Worm (Caenorhabditis elegans): Measurements from ENCODE around the gene snn-1.

snn-1 gene

DNA sequence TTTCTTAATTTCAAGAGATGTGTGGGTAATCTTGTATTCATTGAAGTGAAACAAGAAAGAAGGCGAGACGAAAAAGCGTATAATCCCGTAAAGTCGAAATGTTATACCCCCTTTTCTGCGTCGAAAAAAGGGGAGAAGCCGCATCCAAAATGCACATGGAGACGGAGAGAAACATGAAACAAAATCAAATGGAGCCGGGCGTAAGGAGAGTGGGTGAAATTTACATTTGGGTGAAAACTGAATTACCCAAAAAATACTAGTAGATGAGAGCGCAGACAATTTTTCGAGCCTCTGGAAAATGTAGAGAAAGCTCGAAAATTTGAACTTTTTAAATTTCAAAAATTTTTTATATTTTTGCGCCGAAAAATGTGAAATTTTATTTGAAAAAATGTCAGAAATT lies 1.3 kb upstream of the snn-1 start:
- no peak for TF ChIP-seq zip-2 (tag; optimal IDR thresholded peaks at IDR 0.05)
- TF ChIP-seq dmd-6 (GFP tag; IDR thresholded peaks at IDR 0.05) = no peak
- TF ChIP-seq mes-2 (tag; optimal IDR thresholded peaks at IDR 0.05; ENCODE audit: poor library complexity, severe bottlenecking) = peak; percentile 34
- peak in 1 of 2 experiments; percentile 9 for TF ChIP-seq lsy-2 (tag; optimal IDR thresholded peaks at IDR 0.05)
- TF ChIP-seq mxl-3 (GFP tag; optimal IDR thresholded peaks at IDR 0.05) = no peak

DNA sequence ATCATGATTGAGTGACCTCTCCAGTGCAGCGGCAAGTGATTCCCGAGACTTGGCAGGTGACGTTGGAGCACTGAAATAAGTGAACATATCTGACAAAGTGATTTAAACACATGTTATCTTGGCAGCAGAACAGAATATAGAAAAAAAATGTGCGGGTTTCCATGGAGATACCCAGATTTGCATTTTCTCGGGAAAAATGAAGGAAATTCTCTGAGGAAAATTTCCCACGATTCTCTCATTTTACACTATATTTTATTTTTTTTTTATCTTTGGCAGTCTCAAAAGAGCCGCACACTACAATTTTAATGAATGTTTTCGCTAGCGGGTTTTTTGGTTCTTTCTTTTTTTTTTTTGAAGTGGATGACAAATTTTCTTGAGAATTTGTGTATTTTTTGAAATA lies 1.0 kb downstream of the snn-1 start:
- TF ChIP-seq dve-1 (tag; optimal IDR thresholded peaks at IDR 0.05; ENCODE audit: insufficient read depth) (no peak), fkh-10 (GFP tag; optimal IDR thresholded peaks at IDR 0.05) (no peak), hif-1 (tag; optimal IDR thresholded peaks at IDR 0.05) (no peak), jun-1 (tag; optimal IDR thresholded peaks at IDR 0.05) (no peak), Y75B8A.6 (GFP tag; IDR thresholded peaks at IDR 0.05) (no peak), sdz-12 (GFP tag; optimal IDR thresholded peaks at IDR 0.05) (no peak), set-16 (GFP tag; IDR thresholded peaks at IDR 0.05) (no peak), fos-1 (tag; optimal IDR thresholded peaks at IDR 0.05) (no peak), aly-2 (tag; optimal IDR thresholded peaks at IDR 0.05) (no peak), nhr-28 (tag; optimal IDR thresholded peaks at IDR 0.05) (no peak), dmd-8 (GFP tag; IDR thresholded peaks at IDR 0.05) (no peak), attf-4 (tag; optimal IDR thresholded peaks at IDR 0.05) (no peak), unc-130 (GFP tag; optimal IDR thresholded peaks at IDR 0.05) (no peak), F44E2.7 (GFP tag; IDR thresholded peaks at IDR 0.05) (no peak), lir-3 (tag; optimal IDR thresholded peaks at IDR 0.05) (no peak), ztf-11 (tag; optimal IDR thresholded peaks at IDR 0.05) (no peak), egl-27 (tag; optimal IDR thresholded peaks at IDR 0.05) (no peak)

DNA sequence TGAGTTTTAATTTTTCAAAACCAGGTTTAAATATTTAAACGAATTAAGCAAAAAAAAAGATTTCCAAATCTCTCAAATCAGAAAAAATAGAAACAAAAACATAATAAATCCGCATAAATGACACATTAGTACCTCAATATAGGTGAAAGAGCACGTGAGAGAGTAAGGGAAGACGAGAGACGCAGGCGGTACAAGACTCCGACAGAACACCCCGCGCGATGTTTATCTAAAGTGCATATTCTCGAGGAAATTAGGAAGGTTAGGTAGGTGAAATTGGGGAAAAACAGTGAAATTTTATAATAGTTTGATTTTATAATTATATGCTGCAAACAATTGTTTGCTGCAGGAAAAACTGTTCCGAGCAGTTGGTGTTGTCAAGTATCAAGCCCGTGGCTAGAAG lies 10.3 kb downstream of the snn-1 start:
- TF ChIP-seq dpl-1 (GFP tag; optimal IDR thresholded peaks at IDR 0.05) (peak; percentile 8), F49E8.2 (tag; optimal IDR thresholded peaks at IDR 0.05; ENCODE audit: borderline replicate concordance) (no peak), arid-1 (GFP tag; conservative IDR thresholded peaks at IDR 0.05) (no peak), zip-2 (tag; optimal IDR thresholded peaks at IDR 0.05) (no peak), aha-1 (tag) (no peak), nhr-77 (tag; optimal IDR thresholded peaks at IDR 0.05) (no peak), Y5F2A.4 (GFP tag; optimal IDR thresholded peaks at IDR 0.05) (no peak), madf-5 (GFP tag; IDR thresholded peaks at IDR 0.05) (no peak), daf-12 (tag; optimal IDR thresholded peaks at IDR 0.05) (no peak), zip-11 (GFP tag; IDR thresholded peaks at IDR 0.05) (no peak), daf-19 (GFP tag; conservative IDR thresholded peaks at IDR 0.05) (no peak), nhr-10 (tag; optimal IDR thresholded peaks at IDR 0.05) (no peak), mep-1 (tag; optimal IDR thresholded peaks at IDR 0.05) (peak; percentile 1), attf-4 (tag; optimal IDR thresholded peaks at IDR 0.05) (no peak), ceh-20 (GFP tag; IDR thresholded peaks at IDR 0.05) (no peak), ztf-7 (tag; optimal IDR thresholded peaks at IDR 0.05) (no peak), T20F7.1 (GFP tag; optimal IDR thresholded peaks at IDR 0.05) (peak; percentile 89), pha-4 (GFP tag; IDR thresholded peaks at IDR 0.05) (no peak), pha-4 (tag; optimal IDR thresholded peaks at IDR 0.05) (no peak), hlh-30 (tag; optimal IDR thresholded peaks at IDR 0.05; ENCODE audit: insufficient read depth) (peak; percentile 46), vab-7 (GFP tag; IDR thresholded peaks at IDR 0.05) (no peak), lsy-2 (tag; optimal IDR thresholded peaks at IDR 0.05) (peak in 1 of 2 experiments; percentile 35), saeg-2 (GFP tag; IDR thresholded peaks at IDR 0.05) (no peak), nhr-11 (tag; optimal IDR thresholded peaks at IDR 0.05) (no peak), ceh-28 (tag; optimal IDR thresholded peaks at IDR 0.05) (no peak), lin-15B (tag; optimal IDR thresholded peaks at IDR 0.05) (no peak), pqm-1 (tag; optimal IDR thresholded peaks at IDR 0.05) (no peak), lir-3 (tag; optimal IDR thresholded peaks at IDR 0.05) (no peak), hif-1 (tag; optimal IDR thresholded peaks at IDR 0.05) (no peak)
